Worm (Caenorhabditis elegans) whole organism, mixed stage, embryonic: ENCODE data around the gene clc-20.

Experiments
- M03D4.4 ChIP-seq: sonication (generic microtip); optimal IDR thresholded peaks from 2 replicates; lab custom pipeline; 2017; ENCODE audit warnings: mild to moderate bottlenecking, missing genetic modification characterization, missing compliant biosample characterization
- bed-3 ChIP-seq: fragments of 200-800 bp; sonication (Bioruptor generic); optimal IDR thresholded peaks from 3 replicates; lab custom pipeline; 2018; ENCODE audit warnings: mild to moderate bottlenecking, missing genetic modification characterization, moderate library complexity, missing compliant biosample characterization
- blmp-1 ChIP-seq: fragments of 150-350 bp; optimal IDR thresholded peaks from 2 replicates; lab custom pipeline; 2014; ENCODE audit warnings: missing biosample characterization, missing genetic modification characterization
- ceh-39 ChIP-seq: fragments of 150-350 bp; optimal IDR thresholded peaks from 2 replicates; lab custom pipeline; 2014; ENCODE audit warnings: missing biosample characterization, missing genetic modification characterization
- ceh-43 ChIP-seq: fragments of 200-800 bp; sonication (Bioruptor generic); optimal IDR thresholded peaks from 2 replicates; lab custom pipeline; 2018; ENCODE audit warnings: mild to moderate bottlenecking, missing genetic modification characterization, moderate library complexity, missing compliant biosample characterization
- ceh-83 ChIP-seq: fragments of 200-800 bp; sonication (Bioruptor generic); optimal IDR thresholded peaks from 2 replicates; lab custom pipeline; 2018; ENCODE audit warnings: mild to moderate bottlenecking, missing genetic modification characterization, missing compliant biosample characterization
- ces-1 ChIP-seq: fragments of 150-350 bp; optimal IDR thresholded peaks from 2 replicates; lab custom pipeline; 2014; ENCODE audit warnings: missing biosample characterization, missing genetic modification reagents, missing genetic modification characterization
- cnd-1 ChIP-seq: fragments of 200-800 bp; sonication (Bioruptor generic); optimal IDR thresholded peaks from 2 replicates; lab custom pipeline; 2018; ENCODE audit warnings: mild to moderate bottlenecking, missing genetic modification characterization, missing compliant biosample characterization
- drap-1 ChIP-seq: fragments of 200-800 bp; sonication (Bioruptor generic); optimal IDR thresholded peaks from 3 replicates; lab custom pipeline; 2018; ENCODE audit warnings: mild to moderate bottlenecking, missing genetic modification characterization, missing compliant biosample characterization
- elt-1 ChIP-seq: sonication (generic microtip); optimal IDR thresholded peaks from 2 replicates; lab custom pipeline; 2017; ENCODE audit warnings: missing genetic modification characterization, mild to moderate bottlenecking, missing compliant biosample characterization, antibody characterized with exemption, moderate library complexity, borderline replicate concordance; ENCODE audit not compliant: insufficient read depth
- elt-3 ChIP-seq: fragments of 150-350 bp; optimal IDR thresholded peaks from 2 replicates; lab custom pipeline; 2014; ENCODE audit warnings: missing biosample characterization, missing genetic modification characterization
- flh-1 ChIP-seq: fragments of 200-800 bp; sonication (Bioruptor generic); optimal IDR thresholded peaks from 2 replicates; lab custom pipeline; 2018; ENCODE audit warnings: mild to moderate bottlenecking, missing genetic modification characterization, moderate library complexity, missing compliant biosample characterization
- ham-2 ChIP-seq: fragments of 200-800 bp; sonication (Bioruptor generic); optimal IDR thresholded peaks from 2 replicates; lab custom pipeline; 2018; ENCODE audit warnings: mild to moderate bottlenecking, missing genetic modification characterization, missing compliant biosample characterization
- hlh-1 ChIP-seq: fragments of 150-350 bp; optimal IDR thresholded peaks from 2 replicates; lab custom pipeline; 2014; ENCODE audit warnings: missing biosample characterization, missing genetic modification reagents, missing genetic modification characterization
- lin-13 ChIP-seq: fragments of 150-350 bp; optimal IDR thresholded peaks from 2 replicates; lab custom pipeline; 2014; ENCODE audit warnings: missing biosample characterization, missing genetic modification characterization
- lin-32 ChIP-seq: fragments of 200-800 bp; sonication (Bioruptor generic); optimal IDR thresholded peaks from 2 replicates; lab custom pipeline; 2018; ENCODE audit warnings: mild to moderate bottlenecking, missing genetic modification characterization, missing compliant biosample characterization
- lsy-2 ChIP-seq: fragments of 150-350 bp; optimal IDR thresholded peaks from 2 replicates; lab custom pipeline; 2014; ENCODE audit warnings: missing biosample characterization, missing genetic modification characterization
- mab-5 ChIP-seq: fragments of 150-350 bp; optimal IDR thresholded peaks from 2 replicates; lab custom pipeline; 2014; ENCODE audit warnings: missing biosample characterization, missing genetic modification characterization
- mep-1 ChIP-seq: fragments of 150-350 bp; optimal IDR thresholded peaks from 2 replicates; lab custom pipeline; 2017; ENCODE audit warnings: missing biosample characterization, missing genetic modification reagents, missing genetic modification characterization, inconsistent platforms
- mls-2 ChIP-seq: sonication (generic microtip); optimal IDR thresholded peaks from 2 replicates; lab custom pipeline; 2016; ENCODE audit warnings: mild to moderate bottlenecking, missing genetic modification characterization, moderate library complexity, missing compliant biosample characterization
- nhr-12 ChIP-seq: fragments of 150-350 bp; optimal IDR thresholded peaks from 2 replicates; lab custom pipeline; 2014; ENCODE audit warnings: missing biosample characterization, missing genetic modification characterization
- nhr-2 ChIP-seq: fragments of 150-350 bp; optimal IDR thresholded peaks from 2 replicates; lab custom pipeline; 2014; ENCODE audit warnings: missing biosample characterization, missing genetic modification characterization
- nhr-28 ChIP-seq: fragments of 150-350 bp; optimal IDR thresholded peaks from 2 replicates; lab custom pipeline; 2014; ENCODE audit warnings: missing biosample characterization, missing genetic modification characterization
- nhr-76 ChIP-seq: sonication (generic microtip); optimal IDR thresholded peaks from 2 replicates; lab custom pipeline; 2017; ENCODE audit warnings: missing biosample characterization, missing genetic modification characterization
- pha-4 ChIP-seq: fragments of 150-350 bp; optimal IDR thresholded peaks from 2 replicates; lab custom pipeline; 2018; ENCODE audit warnings: missing biosample characterization, missing genetic modification reagents, missing genetic modification characterization
- sem-2 ChIP-seq: fragments of 200-800 bp; sonication (Bioruptor generic); optimal IDR thresholded peaks from 2 replicates; lab custom pipeline; 2018; ENCODE audit warnings: mild to moderate bottlenecking, missing genetic modification characterization, missing compliant biosample characterization
- snpc-4 ChIP-seq: fragments of 150-350 bp; optimal IDR thresholded peaks from 2 replicates; lab custom pipeline; 2014; ENCODE audit warnings: missing biosample characterization, missing genetic modification characterization
- sptf-1 ChIP-seq: sonication (generic microtip); optimal IDR thresholded peaks from 2 replicates; lab custom pipeline; 2017; ENCODE audit warnings: mild to moderate bottlenecking, missing genetic modification characterization, moderate library complexity, missing compliant biosample characterization
- tbx-8 ChIP-seq: fragments of 200-800 bp; sonication (Bioruptor generic); optimal IDR thresholded peaks from 2 replicates; lab custom pipeline; 2018; ENCODE audit warnings: mild to moderate bottlenecking, missing genetic modification characterization, moderate library complexity, missing compliant biosample characterization
- unc-120 ChIP-seq: sonication (generic microtip); optimal IDR thresholded peaks from 2 replicates; lab custom pipeline; 2017; ENCODE audit warnings: missing genetic modification characterization, missing compliant biosample characterization; ENCODE audit not compliant: poor library complexity, severe bottlenecking
- unc-39 ChIP-seq: fragments of 150-350 bp; optimal IDR thresholded peaks from 2 replicates; lab custom pipeline; 2014; ENCODE audit warnings: missing biosample characterization, missing genetic modification characterization
- unc-62 ChIP-seq: fragments of 150-350 bp; optimal IDR thresholded peaks from 2 replicates; lab custom pipeline; 2014; ENCODE audit warnings: missing biosample characterization, missing genetic modification reagents, missing genetic modification characterization
- zip-8 ChIP-seq: fragments of 150-350 bp; optimal IDR thresholded peaks from 2 replicates; lab custom pipeline; 2014; ENCODE audit warnings: missing biosample characterization, missing genetic modification characterization

Gene clc-20

ce11 chrIII:870555-870954 lies 1.8 kb upstream of the clc-20 start:
- TF ChIP-seq mls-2 (tag; lab: Kevin White, UChicago): no peak
- TF ChIP-seq mep-1 (tag; lab: Kevin White, UChicago): peak; percentile 8
- no peak for TF ChIP-seq nhr-28 (tag; lab: Kevin White, UChicago)
- peak; percentile 68 for TF ChIP-seq unc-39 (tag; lab: Kevin White, UChicago)
- no peak for TF ChIP-seq lsy-2 (tag; lab: Kevin White, UChicago)
- TF ChIP-seq nhr-2 (tag; lab: Kevin White, UChicago): peak; percentile 71
- TF ChIP-seq unc-120 (tag; lab: Kevin White, UChicago): no peak
- TF ChIP-seq ceh-39: peak; percentile 20
- TF ChIP-seq cnd-1 (tag; lab: Kevin White, UChicago): peak; percentile 57
- no peak for TF ChIP-seq nhr-76 (tag; lab: Kevin White, UChicago)
- TF ChIP-seq flh-1 (GFP tag; lab: Kevin White, UChicago): no peak
- TF ChIP-seq elt-3: no peak
- TF ChIP-seq ham-2 (GFP tag; lab: Kevin White, UChicago): no peak
- no peak for TF ChIP-seq ces-1 (GFP tag; lab: Kevin White, UChicago)
- no peak for TF ChIP-seq drap-1 (GFP tag; lab: Kevin White, UChicago)
- TF ChIP-seq ceh-43: no peak
- TF ChIP-seq elt-1 (tag; lab: Kevin White, UChicago): peak; percentile 49
- TF ChIP-seq zip-8 (tag; lab: Kevin White, UChicago): peak; percentile 67
- TF ChIP-seq lin-13 (tag; lab: Kevin White, UChicago): no peak
- no peak for TF ChIP-seq unc-62 (GFP tag; lab: Kevin White, UChicago)
- no peak for TF ChIP-seq hlh-1
- no peak for TF ChIP-seq bed-3 (GFP tag; lab: Kevin White, UChicago)
- TF ChIP-seq snpc-4 (tag; lab: Kevin White, UChicago): no peak
- TF ChIP-seq, all 35 proteins: peak for 7

DNA sequence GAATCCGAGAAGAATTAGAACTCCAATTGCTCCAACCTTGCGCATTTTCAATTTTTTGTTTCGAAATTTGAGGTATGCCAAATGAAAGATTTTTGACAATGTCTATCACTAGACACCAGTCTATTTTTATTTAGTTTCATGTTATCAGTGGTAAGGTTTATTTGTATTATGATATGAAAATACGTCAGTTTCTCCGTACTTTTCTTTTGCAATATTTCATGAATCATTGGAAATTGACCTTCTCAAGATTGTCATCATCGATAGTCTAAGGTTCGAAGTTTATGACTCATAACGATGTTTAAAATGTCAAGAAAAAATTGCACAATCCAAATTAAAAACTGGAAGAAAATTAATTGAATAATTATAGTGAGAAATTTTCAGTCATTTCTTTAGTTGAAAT lies 1.0 kb downstream of the clc-20 start, which contains the start of gene clc-19:
Gene clc-19, minus strand, starts transcription at position 135 of the 400 bp plus-strand sequence.
- TF ChIP-seq cnd-1 (tag; lab: Kevin White, UChicago) (no peak), tbx-8 (GFP tag; lab: Kevin White, UChicago) (no peak), zip-8 (tag; lab: Kevin White, UChicago) (no peak), nhr-2 (tag; lab: Kevin White, UChicago) (no peak), pha-4 (tag; lab: Kevin White, UChicago) (no peak), sem-2 (no peak), bed-3 (GFP tag; lab: Kevin White, UChicago) (no peak), lin-32 (GFP tag; lab: Kevin White, UChicago) (no peak), M03D4.4 (tag; lab: Kevin White, UChicago) (no peak), drap-1 (GFP tag; lab: Kevin White, UChicago) (no peak), sptf-1 (tag; lab: Kevin White, UChicago) (no peak)

DNA sequence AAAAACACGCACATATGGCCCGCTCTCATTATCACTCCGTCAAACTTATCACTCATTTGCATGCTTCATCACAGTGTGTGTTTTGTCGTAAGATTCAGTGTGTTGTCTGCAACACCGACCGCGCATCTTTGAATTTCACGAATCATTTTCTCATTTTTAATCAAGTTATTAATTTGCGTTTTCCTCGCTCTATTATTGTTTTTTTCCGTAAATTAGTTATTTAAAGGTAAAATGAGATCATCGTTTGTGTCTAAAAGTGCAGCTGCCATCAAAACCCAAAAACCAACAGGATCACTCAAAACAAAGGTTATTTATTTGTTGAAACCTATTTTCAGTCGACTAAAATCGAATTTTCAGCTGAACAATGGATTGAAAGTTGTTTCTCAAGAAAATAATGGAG lies 7.3 kb downstream of the clc-20 start, which contains the start of the genes T24C4.5 and ucr-2.3:
Gene T24C4.5, minus strand, starts transcription at position 101 of the 400 bp plus-strand sequence.
Gene ucr-2.3, plus strand, starts transcription at position 227 of the 400 bp plus-strand sequence.
- TF ChIP-seq M03D4.4 (tag; lab: Kevin White, UChicago): no peak
- TF ChIP-seq lsy-2 (tag; lab: Kevin White, UChicago): no peak
- no peak for TF ChIP-seq nhr-28 (tag; lab: Kevin White, UChicago)
- no peak for TF ChIP-seq mab-5 (tag; lab: Kevin White, UChicago)
- no peak for TF ChIP-seq sem-2
- no peak for TF ChIP-seq ceh-83
- TF ChIP-seq blmp-1 (tag; lab: Kevin White, UChicago): no peak
- no peak for TF ChIP-seq elt-1 (tag; lab: Kevin White, UChicago)
- TF ChIP-seq cnd-1 (tag; lab: Kevin White, UChicago): no peak
- TF ChIP-seq drap-1 (GFP tag; lab: Kevin White, UChicago): no peak
- no peak for TF ChIP-seq nhr-2 (tag; lab: Kevin White, UChicago)
- TF ChIP-seq pha-4 (tag; lab: Kevin White, UChicago): no peak
- TF ChIP-seq flh-1 (GFP tag; lab: Kevin White, UChicago): no peak
- no peak for TF ChIP-seq mep-1 (tag; lab: Kevin White, UChicago)
- TF ChIP-seq nhr-76 (tag; lab: Kevin White, UChicago): no peak
- TF ChIP-seq bed-3 (GFP tag; lab: Kevin White, UChicago): no peak
- TF ChIP-seq hlh-1: no peak

ce11 chrIII:880840-881239 lies 8.5 kb downstream of the clc-20 start:
- no peak for TF ChIP-seq hlh-1
- TF ChIP-seq blmp-1 (tag; lab: Kevin White, UChicago): no peak
- no peak for TF ChIP-seq nhr-76 (tag; lab: Kevin White, UChicago)
- no peak for TF ChIP-seq ceh-83
- no peak for TF ChIP-seq bed-3 (GFP tag; lab: Kevin White, UChicago)
- no peak for TF ChIP-seq nhr-12 (tag; lab: Kevin White, UChicago)
- no peak for TF ChIP-seq unc-39 (tag; lab: Kevin White, UChicago)
- TF ChIP-seq unc-120 (tag; lab: Kevin White, UChicago): no peak
- TF ChIP-seq mep-1 (tag; lab: Kevin White, UChicago): no peak
- no peak for TF ChIP-seq nhr-2 (tag; lab: Kevin White, UChicago)
- TF ChIP-seq ceh-39: no peak
- no peak for TF ChIP-seq unc-62 (GFP tag; lab: Kevin White, UChicago)
- TF ChIP-seq cnd-1 (tag; lab: Kevin White, UChicago): no peak
- TF ChIP-seq sptf-1 (tag; lab: Kevin White, UChicago): no peak
- TF ChIP-seq, all 35 proteins: peak for 0
